Worm (Caenorhabditis elegans) whole organism, early embryonic: ENCODE results near the gene smu-2.
A peak's percentile ranks its signal among the peaks of the same experiment; 100 is the strongest.
"Not testable (repeated sequence)": the region's sequence is repeated elsewhere in the genome, so short reads cannot be mapped to it uniquely, and the experiment has no call there.

Experiments used
- B0310.2 ChIP-seq: sonication (generic microtip); optimal IDR thresholded peaks from 2 replicates; lab custom pipeline; 2016; ENCODE audit warnings: mild to moderate bottlenecking, missing genetic modification characterization, missing compliant biosample characterization
- F13C5.2 ChIP-seq: sonication (generic microtip); optimal IDR thresholded peaks from 2 replicates; lab custom pipeline; 2017; ENCODE audit warnings: mild to moderate bottlenecking, missing genetic modification characterization, inconsistent platforms, missing compliant biosample characterization
- aly-1 ChIP-seq: sonication (generic microtip); optimal IDR thresholded peaks from 2 replicates; lab custom pipeline; 2016; ENCODE audit warnings: missing genetic modification characterization, missing compliant biosample characterization
- ama-1 ChIP-seq: fragments of 150-350 bp; optimal IDR thresholded peaks from 2 replicates; lab custom pipeline; 2014
- ceh-13 ChIP-seq: fragments of 200-800 bp; sonication (Bioruptor generic); optimal IDR thresholded peaks from 2 replicates; lab custom pipeline; 2018; ENCODE audit warnings: mild to moderate bottlenecking, missing genetic modification characterization, missing compliant biosample characterization
- ceh-36 ChIP-seq: sonication (generic microtip); optimal IDR thresholded peaks from 2 replicates; lab custom pipeline; 2016; ENCODE audit warnings: missing genetic modification characterization, inconsistent platforms, missing compliant biosample characterization
- ets-7 ChIP-seq: sonication (generic microtip); optimal IDR thresholded peaks from 2 replicates; lab custom pipeline; 2016; ENCODE audit warnings: missing genotype, missing genetic modification characterization, missing compliant biosample characterization
- flt-1 ChIP-seq: fragments of 200-800 bp; sonication (Bioruptor generic); IDR thresholded peaks from 2 replicates; pipeline ENCODE4 v1.3.6; 2022; ENCODE audit warnings: missing genetic modification characterization, missing compliant biosample characterization
- hmbx-1 ChIP-seq: sonication (generic microtip); optimal IDR thresholded peaks from 2 replicates; lab custom pipeline; 2016; ENCODE audit warnings: mild to moderate bottlenecking, missing genetic modification characterization, missing compliant biosample characterization
- hmg-4 ChIP-seq: fragments of 200-800 bp; sonication (Bioruptor generic); optimal IDR thresholded peaks from 2 replicates; lab custom pipeline; 2018; ENCODE audit warnings: mild to moderate bottlenecking, missing genetic modification characterization, missing compliant biosample characterization
- hnd-1 ChIP-seq: sonication (generic microtip); optimal IDR thresholded peaks from 2 replicates; lab custom pipeline; 2016; ENCODE audit warnings: missing genetic modification characterization, missing compliant biosample characterization
- pes-1 ChIP-seq: fragments of 200-800 bp; sonication (Bioruptor generic); IDR thresholded peaks from 2 replicates; pipeline ENCODE4 v1.3.6; 2022; ENCODE audit warnings: missing genetic modification reagents, missing genetic modification characterization, missing compliant biosample characterization
- scrt-1 ChIP-seq: fragments of 200-800 bp; sonication (Bioruptor generic); IDR thresholded peaks from 2 replicates; pipeline ENCODE4 v1.3.6; 2022; ENCODE audit warnings: missing genetic modification characterization, missing compliant biosample characterization
- sea-1 ChIP-seq: fragments of 200-800 bp; sonication (Bioruptor generic); conservative IDR thresholded peaks from 2 replicates; pipeline ENCODE4 v1.3.6; 2022; ENCODE audit warnings: missing genetic modification characterization, missing compliant biosample characterization
- tbx-11 ChIP-seq: fragments of 200-800 bp; sonication (Bioruptor generic); IDR thresholded peaks from 2 replicates; pipeline ENCODE4 v1.3.6; 2022; ENCODE audit warnings: missing genetic modification characterization, missing compliant biosample characterization
- tbx-37 ChIP-seq: fragments of 200-800 bp; sonication (Bioruptor generic); conservative IDR thresholded peaks from 2 replicates; pipeline ENCODE4 v1.3.6; 2022; ENCODE audit warnings: missing genetic modification reagents, missing genetic modification characterization, missing compliant biosample characterization
- tra-4 ChIP-seq: sonication (generic microtip); optimal IDR thresholded peaks from 2 replicates; lab custom pipeline; 2017; ENCODE audit warnings: missing genetic modification characterization, missing compliant biosample characterization

Gene smu-2

DNA sequence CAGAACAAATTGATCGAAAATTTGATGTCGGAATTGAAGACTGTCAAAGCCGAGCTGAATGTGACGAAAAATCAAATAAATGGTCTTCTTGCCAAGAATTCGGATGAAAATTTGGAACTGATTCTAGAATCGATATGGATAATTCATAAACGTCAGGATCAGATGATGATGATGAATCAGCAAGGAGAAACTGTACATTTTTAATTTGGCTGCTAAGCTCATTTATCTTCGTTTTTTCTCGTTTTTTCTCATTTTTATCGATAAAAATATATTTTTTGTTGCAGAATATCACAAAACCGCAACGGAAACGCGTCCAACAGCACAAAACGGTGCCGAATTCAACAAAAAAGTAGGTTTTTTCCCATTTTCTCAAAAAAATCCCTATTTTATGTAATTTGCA is 32.7 kb upstream of the smu-2 start, which contains the start of gene C16C8.14:
Gene C16C8.14, plus strand, starts transcription at position 301 of the 400 bp plus-strand sequence.
- TF ChIP-seq scrt-1 (GFP tag; lab: Robert Waterston, UW); ceh-36 (tag; lab: Kevin White, UChicago); B0310.2 (tag; lab: Kevin White, UChicago): not testable (repeated sequence)

DNA sequence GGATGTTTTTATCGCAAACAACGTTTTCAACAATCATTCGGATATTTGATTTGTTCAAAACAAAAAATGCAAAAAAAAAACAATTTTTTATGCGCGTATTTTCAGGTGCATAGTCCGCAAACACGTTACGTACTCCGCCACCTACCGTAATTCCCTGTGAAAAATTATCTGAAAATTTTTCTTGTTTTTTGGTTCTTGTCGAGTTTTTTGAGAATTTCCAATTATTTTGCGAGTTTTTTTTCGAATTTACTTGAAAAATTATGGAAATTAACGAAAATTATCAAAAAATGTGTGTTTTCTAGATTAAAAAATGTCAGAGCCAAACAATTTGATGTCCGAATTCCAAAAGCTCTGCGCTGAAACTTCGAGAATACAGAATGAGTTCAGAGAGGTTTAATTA is 29.8 kb upstream of the smu-2 start, which contains the start of gene C16C8.12:
Gene C16C8.12, plus strand, starts transcription at position 301 of the 400 bp plus-strand sequence.
- TF ChIP-seq tra-4 (tag; lab: Kevin White, UChicago) (no peak), B0310.2 (tag; lab: Kevin White, UChicago) (no peak), hnd-1 (tag; lab: Kevin White, UChicago) (no peak), hmg-4 (GFP tag; lab: Kevin White, UChicago) (no peak)

ce11 chrII:3453521-3453920 is 28.7 kb upstream of the smu-2 start, which contains the start of gene C16C8.11:
Gene C16C8.11 (plus strand): TSS chrII:3453708.
- TF ChIP-seq B0310.2 (tag; lab: Kevin White, UChicago), result no peak
- TF ChIP-seq aly-1 (tag; lab: Kevin White, UChicago), result no peak
- no peak for TF ChIP-seq hmg-4 (GFP tag; lab: Kevin White, UChicago)
- TF ChIP-seq ceh-36 (tag; lab: Kevin White, UChicago), result no peak
- no peak for TF ChIP-seq tra-4 (tag; lab: Kevin White, UChicago)
- no peak for TF ChIP-seq tbx-11
- no peak for TF ChIP-seq scrt-1 (GFP tag; lab: Robert Waterston, UW)
- TF ChIP-seq sea-1 (GFP tag; lab: Robert Waterston, UW), result no peak
- TF ChIP-seq tbx-37 (GFP tag; lab: Robert Waterston, UW), result no peak
- no peak for TF ChIP-seq ets-7 (tag; lab: Kevin White, UChicago)
- no peak for TF ChIP-seq flt-1
- no peak for TF ChIP-seq F13C5.2
- no peak for TF ChIP-seq ama-1 (lab: Kevin White, UChicago)
- TF ChIP-seq hmbx-1, result no peak
- TF ChIP-seq pes-1 (GFP tag; lab: Robert Waterston, UW), result no peak
- TF ChIP-seq ceh-13 (GFP tag; lab: Kevin White, UChicago), result no peak
- no peak for TF ChIP-seq hnd-1 (tag; lab: Kevin White, UChicago)

DNA sequence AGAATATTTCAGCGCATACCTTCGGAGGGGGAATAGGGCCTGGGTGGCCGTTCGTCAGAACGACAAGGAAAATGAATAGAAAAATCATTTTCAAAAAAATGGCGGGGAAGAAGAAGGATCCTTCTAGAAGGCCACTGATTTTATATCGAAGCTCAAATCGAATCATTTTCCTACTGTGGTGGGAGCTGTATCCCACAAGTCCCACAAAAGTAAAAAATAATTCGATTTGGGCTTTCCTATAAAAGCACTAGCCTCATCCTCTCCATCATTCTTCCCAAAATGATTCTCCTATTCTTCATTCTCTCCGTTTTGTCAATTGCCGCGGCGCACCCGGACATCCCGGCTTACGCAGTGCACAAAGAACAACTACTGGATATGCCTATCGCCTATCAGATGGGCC is 24.0 kb upstream of the smu-2 start, which contains the start of the genes C16C8.26 and C16C8.19:
Gene C16C8.26, minus strand, starts transcription at position 101 of the 400 bp plus-strand sequence.
Gene C16C8.19, plus strand, starts transcription at position 279 of the 400 bp plus-strand sequence.
- TF ChIP-seq sea-1 (GFP tag; lab: Robert Waterston, UW), result no peak
- no peak for TF ChIP-seq scrt-1 (GFP tag; lab: Robert Waterston, UW)
- no peak for TF ChIP-seq tbx-37 (GFP tag; lab: Robert Waterston, UW)
- no peak for TF ChIP-seq ceh-13 (GFP tag; lab: Kevin White, UChicago)
- no peak for TF ChIP-seq ets-7 (tag; lab: Kevin White, UChicago)
- no peak for TF ChIP-seq pes-1 (GFP tag; lab: Robert Waterston, UW)
- no peak for TF ChIP-seq flt-1
- TF ChIP-seq F13C5.2, result no peak
- TF ChIP-seq aly-1 (tag; lab: Kevin White, UChicago), result no peak
- no peak for TF ChIP-seq hmbx-1
- TF ChIP-seq tbx-11, result no peak
- no peak for TF ChIP-seq hmg-4 (GFP tag; lab: Kevin White, UChicago)
- TF ChIP-seq B0310.2 (tag; lab: Kevin White, UChicago), result no peak
- TF ChIP-seq ama-1 (lab: Kevin White, UChicago), result no peak
- no peak for TF ChIP-seq tra-4 (tag; lab: Kevin White, UChicago)

- TF ChIP-seq ets-7 (tag; lab: Kevin White, UChicago) (no peak), ceh-36 (tag; lab: Kevin White, UChicago) (peak; percentile 69), sea-1 (GFP tag; lab: Robert Waterston, UW) (no peak), hmbx-1 (no peak), aly-1 (tag; lab: Kevin White, UChicago) (no peak), F13C5.2 (no peak)
These were observed 23.0 kb upstream of the smu-2 start for ce11 chrII:3459199-3459598.

- TF ChIP-seq hmg-4 (GFP tag; lab: Kevin White, UChicago) (no peak), tbx-37 (GFP tag; lab: Robert Waterston, UW) (no peak), ceh-13 (GFP tag; lab: Kevin White, UChicago) (no peak), tbx-11 (no peak), hmbx-1 (no peak), hnd-1 (tag; lab: Kevin White, UChicago) (no peak), sea-1 (GFP tag; lab: Robert Waterston, UW) (no peak)
These were observed 22.2 kb upstream of the smu-2 start, which contains the start of gene C16C8.7 for ce11 chrII:3460048-3460447. Gene C16C8.7 (minus strand): TSS chrII:3460148.

DNA sequence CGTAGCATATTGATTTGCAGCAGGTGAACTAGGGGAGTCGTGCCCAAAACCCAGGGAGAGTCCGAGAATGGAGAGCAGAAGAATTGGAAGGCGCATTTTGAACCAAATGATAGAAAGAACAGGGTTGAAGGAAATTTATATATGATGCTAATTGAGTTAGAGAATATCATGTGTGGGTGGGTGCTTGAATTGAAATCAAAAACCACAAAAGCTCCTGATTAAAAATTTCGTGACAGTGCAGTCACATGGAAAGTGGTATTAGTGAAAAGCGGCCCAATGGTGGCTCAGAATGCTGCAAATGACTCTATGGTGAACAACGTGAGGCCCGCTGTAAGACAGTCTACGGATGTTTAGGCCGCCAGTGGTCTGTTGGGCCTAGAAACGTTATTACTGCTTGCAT is 20.6 kb upstream of the smu-2 start, which contains the start of gene C16C8.8:
Gene C16C8.8, minus strand, starts transcription at position 101 of the 400 bp plus-strand sequence.
- TF ChIP-seq ceh-36 (tag; lab: Kevin White, UChicago), result no peak

ce11 chrII:3463097-3463496 is 19.1 kb upstream of the smu-2 start, which contains the start of gene C16C8.9:
Gene C16C8.9 (minus strand): TSS chrII:3463197.
- TF ChIP-seq hmg-4 (GFP tag; lab: Kevin White, UChicago) (no peak), flt-1 (no peak), pes-1 (GFP tag; lab: Robert Waterston, UW) (no peak), tbx-37 (GFP tag; lab: Robert Waterston, UW) (no peak), B0310.2 (tag; lab: Kevin White, UChicago) (no peak), hmbx-1 (no peak), ets-7 (tag; lab: Kevin White, UChicago) (no peak), tra-4 (tag; lab: Kevin White, UChicago) (no peak), ceh-13 (GFP tag; lab: Kevin White, UChicago) (no peak), tbx-11 (no peak), scrt-1 (GFP tag; lab: Robert Waterston, UW) (no peak), ceh-36 (tag; lab: Kevin White, UChicago) (no peak), sea-1 (GFP tag; lab: Robert Waterston, UW) (no peak), ama-1 (lab: Kevin White, UChicago) (no peak), F13C5.2 (no peak)
